Worm (Caenorhabditis elegans): ENCODE data around the gene fkb-3.

DNA sequence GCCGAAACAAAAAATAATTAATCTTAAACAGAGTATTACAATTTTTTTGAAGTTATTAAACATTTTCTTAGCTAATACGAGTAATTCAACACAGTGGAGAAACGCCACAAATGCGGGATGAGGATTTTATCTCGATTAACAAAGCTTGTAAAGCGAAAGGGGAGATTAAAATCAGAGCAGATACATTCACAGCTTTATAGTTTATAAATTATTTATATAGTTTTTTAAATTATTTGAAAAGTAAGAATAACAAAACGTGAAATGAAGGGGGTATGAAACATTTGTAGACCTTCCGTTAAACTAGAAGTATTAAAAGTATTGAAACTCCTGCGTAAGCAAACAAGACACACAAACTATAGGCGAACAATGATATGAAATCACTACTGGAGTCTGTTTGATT lies 30.1 kb downstream of the fkb-3 start, which contains the start of gene C05C8.8:
- TF ChIP-seq nhr-237 (tag; optimal IDR thresholded peaks at IDR 0.05) (no peak), ceh-82 (tag; optimal IDR thresholded peaks at IDR 0.05) (no peak), egl-27 (tag; optimal IDR thresholded peaks at IDR 0.05) (no peak), unc-55 (GFP tag; optimal IDR thresholded peaks at IDR 0.05) (no peak), ama-1 (optimal IDR thresholded peaks at IDR 0.05) (no peak), gmeb-1 (tag; optimal IDR thresholded peaks at IDR 0.05) (no peak), nhr-77 (tag; optimal IDR thresholded peaks at IDR 0.05) (no peak)
